Worm (Caenorhabditis elegans): ENCODE data around the gene efn-4.
A peak's percentile ranks its signal among the peaks of the same experiment; 100 is the strongest.

The efn-4 gene

DNA sequence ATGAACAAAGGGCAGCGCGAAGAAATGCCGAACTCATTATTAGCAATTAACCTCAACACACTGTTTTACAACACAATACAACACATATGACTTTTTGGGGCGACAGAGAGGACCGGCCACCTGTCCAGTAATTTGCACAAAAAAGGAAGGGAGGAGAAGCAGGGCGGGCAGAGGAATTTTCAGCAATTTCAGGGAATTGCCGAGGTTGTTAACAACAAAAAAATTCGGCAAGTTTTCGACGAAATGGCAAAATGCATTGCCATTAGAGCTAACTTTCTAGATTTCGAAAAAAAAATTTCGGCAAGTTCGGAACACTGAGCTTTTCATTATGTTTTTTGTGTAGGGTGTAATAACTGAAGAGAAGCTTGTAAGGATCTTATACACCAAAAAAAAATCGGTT lies 5.0 kb downstream of the efn-4 start:
- TF ChIP-seq gmeb-2 (tag; optimal IDR thresholded peaks at IDR 0.05) (no peak), F13H6.1 (tag; optimal IDR thresholded peaks at IDR 0.05) (no peak), ceh-6 (GFP tag; optimal IDR thresholded peaks at IDR 0.05) (no peak), nhr-11 (tag; optimal IDR thresholded peaks at IDR 0.05) (no peak), rnt-1 (tag; optimal IDR thresholded peaks at IDR 0.05) (no peak), ref-2 (tag; optimal IDR thresholded peaks at IDR 0.05) (no peak), ama-1 (optimal IDR thresholded peaks at IDR 0.05) (no peak), ceh-24 (tag; optimal IDR thresholded peaks at IDR 0.05) (no peak), syd-9 (tag; optimal IDR thresholded peaks at IDR 0.05) (no peak)

DNA sequence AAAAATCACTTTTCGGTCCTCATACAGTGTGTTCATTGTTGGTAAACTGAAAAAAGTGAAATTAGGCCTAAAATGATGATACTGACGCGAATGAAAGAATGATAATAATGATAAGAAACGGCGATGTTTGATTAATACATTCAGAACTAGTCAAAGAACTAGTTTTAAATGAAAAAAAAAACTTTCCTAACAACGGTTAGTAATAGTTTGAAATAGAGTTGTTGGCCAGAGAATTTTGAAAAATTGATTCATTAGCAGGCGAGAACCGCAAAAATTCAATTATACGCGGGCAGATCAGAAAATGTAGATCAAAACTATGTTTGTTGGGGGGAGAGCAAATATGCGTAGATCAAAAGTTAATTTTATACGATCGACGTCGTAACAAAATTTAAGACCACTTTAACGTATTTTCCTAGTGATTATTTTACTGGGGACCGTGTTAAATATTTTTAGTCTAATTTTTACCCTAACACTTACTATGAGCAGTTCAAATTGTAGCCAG lies 11.8 kb downstream of the efn-4 start, which contains the start of gene F56A11.5:
TSS of gene F56A11.5 (minus strand) at position 51 of the 502 bp plus-strand sequence.
- TF ChIP-seq ceh-6 (GFP tag; optimal IDR thresholded peaks at IDR 0.05), result no peak
- TF ChIP-seq ahr-1 (tag; optimal IDR thresholded peaks at IDR 0.05), result no peak
- TF ChIP-seq sox-2 (GFP tag; IDR thresholded peaks at IDR 0.05), result no peak
- no peak for TF ChIP-seq mec-3 (tag; optimal IDR thresholded peaks at IDR 0.05; ENCODE audit: borderline replicate concordance)
- no peak for TF ChIP-seq ceh-14 (tag; optimal IDR thresholded peaks at IDR 0.05)
- no peak for TF ChIP-seq rnt-1 (tag; optimal IDR thresholded peaks at IDR 0.05)

DNA sequence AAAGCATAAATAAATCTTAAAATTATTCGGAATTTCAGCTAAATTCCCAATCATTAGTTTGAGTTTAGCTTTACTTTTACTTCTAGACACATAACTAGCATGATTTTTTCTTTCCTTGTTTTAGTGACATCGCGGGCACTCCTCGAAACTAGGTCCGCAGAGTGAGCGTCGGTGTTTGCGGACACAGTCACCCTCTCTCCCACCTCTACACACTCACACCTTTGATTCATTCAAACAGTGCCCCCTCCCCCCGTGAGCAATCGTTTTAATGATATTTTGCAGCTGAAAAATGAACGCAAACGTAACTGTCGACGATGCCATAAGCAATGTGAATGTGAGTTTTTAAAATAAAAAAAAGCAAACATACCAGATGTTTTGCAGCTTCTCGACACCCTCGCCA lies 13.5 kb downstream of the efn-4 start, which contains the start of gene gex-2:
TSS of gene gex-2 (plus strand) at position 283 of the 400 bp plus-strand sequence.
- TF ChIP-seq ref-2 (tag; optimal IDR thresholded peaks at IDR 0.05) (peak; percentile 3), fkh-6 (tag; optimal IDR thresholded peaks at IDR 0.05) (peak; percentile 22), hlh-15 (tag; optimal IDR thresholded peaks at IDR 0.05) (no peak), C38D4.7 (GFP tag; optimal IDR thresholded peaks at IDR 0.05) (no peak), nfya-1 (tag; optimal IDR thresholded peaks at IDR 0.05) (peak; percentile 1), tbx-2 (tag; optimal IDR thresholded peaks at IDR 0.05) (peak; percentile 27)

DNA sequence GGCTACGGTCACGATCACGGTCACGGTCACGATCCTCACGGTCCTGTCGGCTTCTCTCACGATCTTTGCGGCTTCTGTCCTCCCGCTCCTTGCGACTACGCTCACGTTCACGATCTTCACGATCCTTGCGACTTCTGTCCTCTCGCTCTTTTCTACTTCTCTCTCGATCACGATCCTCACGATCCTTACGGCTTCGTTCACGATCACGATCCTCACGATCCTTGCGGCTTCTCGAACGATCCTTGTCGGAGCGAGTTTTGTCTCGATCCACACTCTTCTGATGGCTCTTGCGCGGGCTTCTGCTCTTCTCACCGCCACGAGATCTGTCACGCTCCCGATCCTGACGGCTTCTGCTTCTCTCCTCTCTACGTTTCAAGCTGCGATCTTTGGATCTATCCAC lies 21.5 kb downstream of the efn-4 start:
- TF ChIP-seq tbx-2 (tag; optimal IDR thresholded peaks at IDR 0.05) (no peak), sox-4 (tag; optimal IDR thresholded peaks at IDR 0.05) (no peak), dmd-4 (tag; optimal IDR thresholded peaks at IDR 0.05; ENCODE audit: borderline replicate concordance) (no peak), ceh-34 (tag; optimal IDR thresholded peaks at IDR 0.05) (no peak), ceh-18 (tag; optimal IDR thresholded peaks at IDR 0.05) (no peak), che-1 (tag; optimal IDR thresholded peaks at IDR 0.05) (no peak), pros-1 (tag; optimal IDR thresholded peaks at IDR 0.05) (no peak), fax-1 (tag; optimal IDR thresholded peaks at IDR 0.05) (no peak)

DNA sequence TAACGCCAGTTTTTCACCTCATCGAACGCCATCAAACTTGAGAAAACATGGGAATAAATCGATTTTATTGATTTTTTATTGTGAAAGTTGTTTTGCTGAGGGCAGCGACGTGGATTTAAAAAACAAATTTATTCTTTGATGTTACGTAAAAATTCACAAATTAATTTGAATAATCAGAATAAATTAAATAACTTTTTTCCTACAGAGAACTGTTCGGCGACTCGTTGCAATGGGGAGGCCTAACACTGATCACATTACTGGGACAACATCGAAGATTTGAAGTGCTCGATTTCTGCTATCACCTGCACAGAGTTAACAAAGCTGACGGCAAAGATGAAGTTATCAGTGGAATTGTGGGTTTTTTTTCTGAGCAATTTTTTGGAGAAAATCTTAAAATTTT lies 23.1 kb downstream of the efn-4 start, which contains the start of gene F56A11.6:
TSS of gene F56A11.6 (minus strand) at position 101 of the 400 bp plus-strand sequence.
- no peak for TF ChIP-seq elt-2 (tag; optimal IDR thresholded peaks at IDR 0.05)
- TF ChIP-seq ceh-48 (tag; optimal IDR thresholded peaks at IDR 0.05), result no peak
- no peak for TF ChIP-seq C08G9.2 (tag; optimal IDR thresholded peaks at IDR 0.05)
- TF ChIP-seq mec-3 (tag; optimal IDR thresholded peaks at IDR 0.05; ENCODE audit: borderline replicate concordance), result no peak
- no peak for TF ChIP-seq ceh-18 (tag; optimal IDR thresholded peaks at IDR 0.05)
- TF ChIP-seq sox-2 (GFP tag; IDR thresholded peaks at IDR 0.05), result no peak

DNA sequence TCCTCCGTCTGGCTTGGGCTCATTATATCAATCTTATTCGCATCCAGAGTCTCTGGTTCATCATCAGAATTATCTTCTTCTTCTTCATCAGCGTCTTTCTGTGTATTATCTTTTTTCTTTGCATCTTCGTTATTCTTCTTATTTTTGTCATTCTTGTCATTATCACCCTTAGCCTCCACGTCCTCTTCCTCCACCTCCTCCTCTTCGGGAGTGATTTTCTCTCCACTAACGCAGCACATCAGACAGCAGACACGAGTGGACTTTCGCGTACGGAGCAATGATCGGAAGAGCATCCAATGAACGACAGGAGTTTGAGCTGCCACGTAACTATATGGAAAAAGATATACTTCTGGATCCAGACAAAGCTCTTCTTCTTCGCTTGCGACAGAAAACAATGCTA lies 25.0 kb downstream of the efn-4 start:
- TF ChIP-seq unc-42 (tag; optimal IDR thresholded peaks at IDR 0.05) (no peak), dmd-4 (tag; optimal IDR thresholded peaks at IDR 0.05; ENCODE audit: borderline replicate concordance) (no peak), tbx-2 (tag; optimal IDR thresholded peaks at IDR 0.05) (no peak), ceh-14 (tag; optimal IDR thresholded peaks at IDR 0.05) (no peak)

DNA sequence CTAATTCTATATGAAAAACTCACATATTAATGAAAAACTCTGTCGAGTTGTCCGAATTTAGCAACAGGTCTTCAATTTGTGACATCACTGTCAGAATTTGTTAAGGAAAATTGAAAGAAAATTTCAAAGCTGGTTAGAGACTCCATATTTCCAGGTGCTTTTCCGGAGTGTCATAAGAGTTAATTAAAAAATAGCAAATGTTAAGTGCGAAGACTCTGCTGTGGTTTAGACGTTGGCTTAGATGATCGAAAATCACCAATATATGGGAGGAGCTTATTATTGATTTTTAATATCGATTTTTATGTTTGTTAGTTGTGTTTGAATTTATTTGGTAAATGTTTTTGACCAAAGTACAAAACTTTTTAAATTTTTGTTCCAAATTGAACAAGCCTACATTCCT lies 28.7 kb downstream of the efn-4 start, which contains the start of gene C18H7.12:
TSS of gene C18H7.12 (minus strand) at position 101 of the 400 bp plus-strand sequence.
- TF ChIP-seq fax-1 (tag; optimal IDR thresholded peaks at IDR 0.05) (no peak), fkh-10 (GFP tag; optimal IDR thresholded peaks at IDR 0.05) (no peak), ref-2 (tag; optimal IDR thresholded peaks at IDR 0.05) (no peak), K09A11.1 (tag; optimal IDR thresholded peaks at IDR 0.05; ENCODE audit: insufficient read depth) (no peak), ceh-31 (tag; optimal IDR thresholded peaks at IDR 0.05) (no peak), ceh-34 (tag; optimal IDR thresholded peaks at IDR 0.05) (no peak), che-1 (tag; optimal IDR thresholded peaks at IDR 0.05) (no peak), unc-86 (tag; optimal IDR thresholded peaks at IDR 0.05) (no peak), ceh-45 (GFP tag; IDR thresholded peaks at IDR 0.05) (no peak), ceh-19 (GFP tag; optimal IDR thresholded peaks at IDR 0.05) (no peak), elt-4 (tag; optimal IDR thresholded peaks at IDR 0.05) (no peak), sox-4 (tag; optimal IDR thresholded peaks at IDR 0.05) (no peak), ceh-48 (tag; optimal IDR thresholded peaks at IDR 0.05) (no peak), sox-2 (GFP tag; IDR thresholded peaks at IDR 0.05) (no peak), pat-9 (tag; optimal IDR thresholded peaks at IDR 0.05) (no peak), ceh-2 (tag; optimal IDR thresholded peaks at IDR 0.05) (no peak), gmeb-2 (tag; optimal IDR thresholded peaks at IDR 0.05) (no peak), elt-2 (tag; optimal IDR thresholded peaks at IDR 0.05) (no peak), F13H6.1 (tag; optimal IDR thresholded peaks at IDR 0.05) (no peak)
